Fruit fly (Drosophila melanogaster) whole organism, embryonic: ENCODE results near the gene CG16956.

Source experiments
- Atf6 ChIP-seq: fragments of 200-800 bp; sonication (Bioruptor generic); IDR thresholded peaks from 2 replicates; pipeline ENCODE4 v1.3.6; 2022; ENCODE audit warnings: missing biosample characterization, missing genetic modification characterization
- B-H2 ChIP-seq: fragments of 200-800 bp; sonication (Bioruptor generic); optimal IDR thresholded peaks from 2 replicates; lab custom pipeline; 2018; ENCODE audit warnings: missing biosample characterization, mild to moderate bottlenecking, missing genetic modification characterization
- CG11504 ChIP-seq: fragments of 200-800 bp; sonication (Bioruptor generic); optimal IDR thresholded peaks from 3 replicates; lab custom pipeline; 2019; ENCODE audit warnings: missing biosample characterization, mild to moderate bottlenecking, missing genetic modification characterization, moderate library complexity
- CG11695 ChIP-seq: fragments of 200-800 bp; sonication (Bioruptor generic); IDR thresholded peaks from 3 replicates; pipeline ENCODE4 v1.3.6; 2022; ENCODE audit warnings: missing biosample characterization, missing genetic modification characterization
- CG12391 ChIP-seq: fragments of 200-800 bp; sonication (Bioruptor generic); optimal IDR thresholded peaks from 3 replicates; lab custom pipeline; 2018; ENCODE audit warnings: missing biosample characterization, mild to moderate bottlenecking, missing genetic modification characterization, moderate library complexity
- CG13775 ChIP-seq: fragments of 200-800 bp; sonication (Bioruptor generic); optimal IDR thresholded peaks from 3 replicates; lab custom pipeline; 2017; ENCODE audit warnings: missing biosample characterization, mild to moderate bottlenecking, missing genetic modification characterization
- CG14860 ChIP-seq: fragments of 200-800 bp; sonication (Bioruptor generic); IDR thresholded peaks from 3 replicates; pipeline ENCODE4 v1.3.6; 2022; ENCODE audit warnings: missing biosample characterization, missing genetic modification characterization; ENCODE audit not compliant: partially characterized antibody
- CG15269 ChIP-seq: fragments of 200-800 bp; sonication (Bioruptor generic); optimal IDR thresholded peaks from 2 replicates; lab custom pipeline; 2018; ENCODE audit warnings: missing biosample characterization, mild to moderate bottlenecking, missing genetic modification characterization, moderate library complexity
- CG15514 ChIP-seq: fragments of 200-800 bp; sonication (Bioruptor generic); optimal IDR thresholded peaks from 3 replicates; lab custom pipeline; 2017; ENCODE audit warnings: missing biosample characterization, missing genetic modification characterization, mild to moderate bottlenecking, moderate library complexity, missing genetic modification reagents
- CG18764 ChIP-seq: fragments of 200-800 bp; sonication (Bioruptor generic); optimal IDR thresholded peaks from 3 replicates; lab custom pipeline; 2016; ENCODE audit warnings: missing biosample characterization, missing genetic modification characterization
- CG2120 ChIP-seq: fragments of 200-800 bp; sonication (Bioruptor generic); optimal IDR thresholded peaks from 3 replicates; lab custom pipeline; 2016; ENCODE audit warnings: missing biosample characterization, missing genetic modification characterization
- CG2678 ChIP-seq: fragments of 200-800 bp; sonication (Bioruptor generic); optimal IDR thresholded peaks from 3 replicates; lab custom pipeline; 2019; ENCODE audit warnings: missing biosample characterization, mild to moderate bottlenecking, missing genetic modification characterization, moderate library complexity
- CG30403 ChIP-seq: fragments of 200-800 bp; sonication (Bioruptor generic); optimal IDR thresholded peaks from 3 replicates; lab custom pipeline; 2016; ENCODE audit warnings: missing biosample characterization, missing genetic modification characterization
- CG31441 ChIP-seq: fragments of 200-800 bp; sonication (Bioruptor generic); IDR thresholded peaks from 2 replicates; pipeline ENCODE4 v1.3.6; 2022; ENCODE audit warnings: missing biosample characterization, missing genetic modification characterization
- CG3281 ChIP-seq: fragments of 200-800 bp; sonication (Bioruptor generic); optimal IDR thresholded peaks from 3 replicates; lab custom pipeline; 2017; ENCODE audit warnings: missing biosample characterization, mild to moderate bottlenecking, missing genetic modification characterization
- CG7357 ChIP-seq: fragments of 200-800 bp; sonication (Bioruptor generic); IDR thresholded peaks from 3 replicates; pipeline ENCODE4 v1.3.6; 2022; ENCODE audit warnings: missing biosample characterization, missing genetic modification characterization
- CG7839 ChIP-seq: fragments of 200-800 bp; sonication (Bioruptor generic); optimal IDR thresholded peaks from 3 replicates; lab custom pipeline; 2018; ENCODE audit warnings: missing biosample characterization, mild to moderate bottlenecking, missing genetic modification characterization, moderate library complexity
- CG9437 ChIP-seq: fragments of 200-800 bp; sonication (Bioruptor generic); optimal IDR thresholded peaks from 2 replicates; lab custom pipeline; 2018; ENCODE audit warnings: missing biosample characterization, mild to moderate bottlenecking, missing genetic modification characterization
- Camta ChIP-seq: fragments of 200-800 bp; sonication (Bioruptor generic); optimal IDR thresholded peaks from 2 replicates; lab custom pipeline; 2016; ENCODE audit warnings: missing biosample characterization, missing genetic modification characterization
- Deaf1 ChIP-seq: fragments of 200-800 bp; optimal IDR thresholded peaks from 3 replicates; lab custom pipeline; 2019; ENCODE audit warnings: missing biosample characterization, mild to moderate bottlenecking, missing genetic modification characterization, moderate library complexity
- Drgx ChIP-seq: fragments of 200-800 bp; sonication (Bioruptor generic); IDR thresholded peaks from 2 replicates; pipeline ENCODE4 v1.3.6; 2022; ENCODE audit warnings: missing biosample characterization, missing genetic modification characterization
- Hr51 ChIP-seq, 2 experiments: fragments of 200-800 bp; sonication (Bioruptor generic); optimal IDR thresholded peaks; 2 replicates in 1 of 2; 3 replicates in 1 of 2; lab custom pipeline; 2016 to 2018; ENCODE audit warnings: missing biosample characterization in 2 of 2, missing genetic modification characterization in 2 of 2, mild to moderate bottlenecking in 1 of 2, moderate library complexity in 1 of 2
- Lhr ChIP-seq: fragments of 200-800 bp; sonication (Bioruptor generic); optimal IDR thresholded peaks from 3 replicates; lab custom pipeline; 2017; ENCODE audit warnings: mild to moderate bottlenecking, missing biosample characterization, missing genetic modification reagents, missing genetic modification characterization
- Med ChIP-seq: fragments of 200-800 bp; sonication (Bioruptor generic); peaks from one replicate; lab custom pipeline; 2016; ENCODE audit warnings: missing biosample characterization, missing genetic modification characterization, mild to moderate bottlenecking, inconsistent platforms, moderate library complexity
- Meics ChIP-seq: fragments of 200-800 bp; sonication (Bioruptor generic); optimal IDR thresholded peaks from 2 replicates; lab custom pipeline; 2017; ENCODE audit warnings: missing biosample characterization, mild to moderate bottlenecking, missing genetic modification characterization
- PHDP ChIP-seq: fragments of 200-800 bp; sonication (Bioruptor generic); optimal IDR thresholded peaks from 3 replicates; lab custom pipeline; 2018; ENCODE audit warnings: missing biosample characterization, mild to moderate bottlenecking, missing genetic modification characterization, moderate library complexity
- Pdp1 ChIP-seq, 2 experiments: fragments of 200-800 bp; sonication (Bioruptor generic); optimal IDR thresholded peaks; 3 replicates each; lab custom pipeline; 2016; ENCODE audit warnings: missing biosample characterization in 2 of 2, missing genetic modification characterization in 2 of 2, mild to moderate bottlenecking in 1 of 2, moderate library complexity in 1 of 2
- Rfx ChIP-seq: fragments of 200-800 bp; sonication (Bioruptor generic); IDR thresholded peaks from 2 replicates; pipeline ENCODE4 v1.3.6; 2022; ENCODE audit warnings: missing biosample characterization, missing genetic modification characterization
- Sox102F ChIP-seq: fragments of 200-800 bp; sonication (Bioruptor generic); optimal IDR thresholded peaks from 2 replicates; lab custom pipeline; 2018; ENCODE audit warnings: missing biosample characterization, mild to moderate bottlenecking, missing genetic modification characterization, moderate library complexity
- dmrt99B ChIP-seq: fragments of 200-800 bp; sonication (Bioruptor generic); optimal IDR thresholded peaks from 2 replicates; lab custom pipeline; 2018; ENCODE audit warnings: missing biosample characterization, mild to moderate bottlenecking, missing genetic modification characterization, moderate library complexity
- en ChIP-seq: fragments of 200-800 bp; sonication (Bioruptor generic); optimal IDR thresholded peaks from 2 replicates; lab custom pipeline; 2016; ENCODE audit warnings: missing biosample characterization, missing genetic modification characterization
- gem ChIP-seq: fragments of 200-800 bp; sonication (Bioruptor generic); optimal IDR thresholded peaks from 2 replicates; lab custom pipeline; 2019; ENCODE audit warnings: missing biosample characterization, mild to moderate bottlenecking, missing genetic modification characterization, moderate library complexity
- grau ChIP-seq: fragments of 200-800 bp; optimal IDR thresholded peaks from 3 replicates; lab custom pipeline; 2019; ENCODE audit warnings: missing biosample characterization, mild to moderate bottlenecking, missing genetic modification characterization, moderate library complexity
- hkb ChIP-seq, 2 experiments: fragments of 200-800 bp in 1 of 2; fragments of >200 bp in 1 of 2; sonication (Bioruptor generic) in 1 of 2; IDR thresholded peaks in 1 of 2; optimal IDR thresholded peaks in 1 of 2; 2 replicates each; pipeline versions ENCODE4 v1.3.6 to Lab custom; 2017 to 2022; ENCODE audit warnings: missing biosample characterization in 1 of 2, missing genetic modification characterization in 1 of 2
- mam ChIP-seq: fragments of 200-800 bp; sonication (Bioruptor generic); optimal IDR thresholded peaks from 3 replicates; lab custom pipeline; 2016; ENCODE audit warnings: missing biosample characterization, missing genetic modification characterization
- nerfin-1 ChIP-seq: fragments of 200-800 bp; sonication (Bioruptor generic); optimal IDR thresholded peaks from 3 replicates; lab custom pipeline; 2019; ENCODE audit warnings: missing biosample characterization, mild to moderate bottlenecking, missing genetic modification characterization, moderate library complexity
- pb ChIP-seq: fragments of 200-800 bp; sonication (Bioruptor generic); optimal IDR thresholded peaks from 3 replicates; lab custom pipeline; 2016; ENCODE audit warnings: missing biosample characterization, missing genetic modification characterization
- ranshi ChIP-seq: fragments of 200-800 bp; sonication (Bioruptor generic); IDR thresholded peaks from 2 replicates; pipeline ENCODE4 v1.3.6; 2022; ENCODE audit warnings: missing biosample characterization, missing genetic modification characterization
- row ChIP-seq: fragments of 200-800 bp; sonication (Bioruptor generic); IDR thresholded peaks from 3 replicates; pipeline ENCODE4 v1.3.6; 2022; ENCODE audit warnings: missing biosample characterization, missing genetic modification characterization
- sens ChIP-seq: fragments of 200-800 bp; sonication (Bioruptor generic); peaks from one replicate; lab custom pipeline; 2016; ENCODE audit warnings: missing biosample characterization, missing genetic modification characterization
- slbo ChIP-seq: fragments of 200-800 bp; sonication (Bioruptor generic); IDR thresholded peaks from 2 replicates; pipeline ENCODE4 v1.3.6; 2022; ENCODE audit warnings: missing biosample characterization, missing genetic modification characterization
- unpg ChIP-seq: fragments of 200-800 bp; sonication (Bioruptor generic); optimal IDR thresholded peaks from 3 replicates; lab custom pipeline; 2018; ENCODE audit warnings: missing biosample characterization, mild to moderate bottlenecking, missing genetic modification characterization, moderate library complexity
- z ChIP-seq: fragments of 200-800 bp; sonication (Bioruptor generic); IDR thresholded peaks from 3 replicates; pipeline ENCODE4 v1.3.6; 2022; ENCODE audit warnings: missing biosample characterization, missing genetic modification characterization
- zf30C ChIP-seq: fragments of 200-800 bp; sonication (Bioruptor generic); optimal IDR thresholded peaks from 3 replicates; lab custom pipeline; 2018; ENCODE audit warnings: missing biosample characterization, mild to moderate bottlenecking, missing genetic modification characterization

The CG16956 gene

DNA sequence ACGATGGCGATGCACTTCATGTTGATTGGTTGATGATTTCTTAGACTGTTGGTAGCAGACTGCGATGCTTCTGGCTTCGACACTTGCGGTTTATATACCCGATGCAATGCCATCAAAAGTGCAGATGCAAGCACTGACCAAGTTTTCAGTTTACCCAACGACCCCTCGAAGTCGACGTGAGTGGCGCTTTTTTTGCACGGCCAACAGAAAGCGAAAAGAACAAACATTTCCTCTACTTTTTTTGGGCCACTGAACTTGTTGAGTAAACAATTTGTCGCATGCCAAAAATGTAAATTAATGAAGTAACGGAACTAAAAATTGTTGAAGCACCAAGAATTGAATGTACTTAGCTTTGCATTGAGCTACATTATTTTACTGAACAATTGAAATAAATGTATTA is 2.8 kb downstream of the CG16956 start, which contains the start of gene Vm34Ca:
Gene Vm34Ca, minus strand, starts transcription at position 66 of the 400 bp plus-strand sequence.
- TF ChIP-seq ranshi (no peak), CG14860 (GFP tag; lab: Robert Waterston, UW) (0 out of 3 replicates have a peak, but pooled peaks have one; percentile 12), pb (GFP tag; lab: Kevin White, UChicago) (no peak)

- TF ChIP-seq Meics (peak; percentile 3), sens (GFP tag; lab: Kevin White, UChicago) (peak; percentile 86), Deaf1 (peak; percentile 64), Med (GFP tag; lab: Kevin White, UChicago) (peak; percentile 69), Drgx (GFP tag; lab: Robert Waterston, UW) (peak; percentile 28; the same call in 1 of the 2 replicates), CG2120 (peak; percentile 9), nerfin-1 (tag; lab: Kevin White, UChicago) (no peak), z (GFP tag; lab: Robert Waterston, UW) (no peak), Pdp1 (GFP tag; optimal IDR thresholded peaks at IDR 0.05; lab: Kevin White, UChicago) (peak in 1 of 2 experiments; percentile 4), CG7839 (tag; lab: Kevin White, UChicago) (peak; percentile 24), B-H2 (GFP tag; lab: Kevin White, UChicago) (no peak), CG15514 (GFP tag; lab: Kevin White, UChicago) (peak; percentile 3), Sox102F (GFP tag; lab: Kevin White, UChicago) (peak; percentile 16), CG11504 (peak; percentile 15), CG7357 (GFP tag; lab: Robert Waterston, UW) (no peak), CG15269 (tag; lab: Kevin White, UChicago) (peak; percentile 18), slbo (peak; percentile 46; the same call in 1 of the 2 replicates), Hr51 (GFP tag; optimal IDR thresholded peaks at IDR 0.05; lab: Kevin White, UChicago) (peak in 1 of 2 experiments; percentile 11), CG31441 (GFP tag; lab: Robert Waterston, UW) (no peak), CG2678 (tag; lab: Kevin White, UChicago) (peak; percentile 22), zf30C (peak; percentile 15), CG3281 (GFP tag; lab: Kevin White, UChicago) (peak; percentile 11), unpg (GFP tag; lab: Kevin White, UChicago) (peak; percentile 17), CG18764 (GFP tag; lab: Kevin White, UChicago) (no peak), hkb (optimal IDR thresholded peaks at IDR 0.05; lab: Kevin White, UChicago) (no peak), hkb (GFP tag; IDR thresholded peaks at IDR 0.05; lab: Robert Waterston, UW) (0 out of 2 replicates have a peak, but pooled peaks have one; percentile 11), grau (peak; percentile 29), CG30403 (GFP tag; lab: Kevin White, UChicago) (peak; percentile 7), CG11695 (GFP tag; lab: Robert Waterston, UW) (0 out of 3 replicates have a peak, but pooled peaks have one; percentile 17), CG13775 (peak; percentile 5), mam (GFP tag; lab: Kevin White, UChicago) (no peak), CG12391 (tag; lab: Kevin White, UChicago) (peak; percentile 2), CG9437 (no peak), Atf6 (no peak), en (GFP tag; lab: Kevin White, UChicago) (no peak), Camta (GFP tag; lab: Kevin White, UChicago) (no peak), row (GFP tag; lab: Robert Waterston, UW) (peak; percentile 53), Rfx (GFP tag; lab: Robert Waterston, UW) (0 out of 2 replicates have a peak, but pooled peaks have one; percentile 12), PHDP (tag; lab: Kevin White, UChicago) (peak; percentile 8), dmrt99B (tag; lab: Kevin White, UChicago) (peak; percentile 11), Lhr (no peak), gem (tag; lab: Kevin White, UChicago) (peak; percentile 43)
Observed at dm6 chr2L:13399565-13399964, 14.8 kb downstream of the CG16956 start.
